Fruit fly (Drosophila melanogaster) whole organism, embryonic: ENCODE data around the gene CG3224.

Experiments used
- CG10147 ChIP-seq: fragments of 200-800 bp; sonication (Bioruptor generic); optimal IDR thresholded peaks from 2 replicates; lab custom pipeline; 2019; ENCODE audit warnings: missing biosample characterization, mild to moderate bottlenecking, missing genetic modification characterization, moderate library complexity
- CG11093 ChIP-seq: fragments of 200-800 bp; sonication (Bioruptor generic); IDR thresholded peaks from 3 replicates; pipeline ENCODE4 v1.3.6; 2022; ENCODE audit warnings: missing biosample characterization, missing genetic modification characterization
- CG12155 ChIP-seq: fragments of 200-800 bp; sonication (Bioruptor generic); optimal IDR thresholded peaks from 3 replicates; lab custom pipeline; 2016; ENCODE audit warnings: missing biosample characterization, missing genetic modification characterization
- CG13296 ChIP-seq: fragments of 200-800 bp; sonication (Bioruptor generic); optimal IDR thresholded peaks from 3 replicates; lab custom pipeline; 2018; ENCODE audit warnings: missing biosample characterization, mild to moderate bottlenecking, missing genetic modification characterization
- CG18262 ChIP-seq: fragments of 200-800 bp; optimal IDR thresholded peaks from 3 replicates; lab custom pipeline; 2019; ENCODE audit warnings: missing biosample characterization, mild to moderate bottlenecking, missing genetic modification characterization, moderate library complexity
- CG2116 ChIP-seq: fragments of 200-800 bp; sonication (Bioruptor generic); optimal IDR thresholded peaks from 3 replicates; lab custom pipeline; 2018; ENCODE audit warnings: missing biosample characterization, mild to moderate bottlenecking, missing genetic modification characterization
- CG2120 ChIP-seq: fragments of 200-800 bp; sonication (Bioruptor generic); optimal IDR thresholded peaks from 3 replicates; lab custom pipeline; 2016; ENCODE audit warnings: missing biosample characterization, missing genetic modification characterization
- CG2678 ChIP-seq: fragments of 200-800 bp; sonication (Bioruptor generic); optimal IDR thresholded peaks from 3 replicates; lab custom pipeline; 2019; ENCODE audit warnings: missing biosample characterization, mild to moderate bottlenecking, missing genetic modification characterization, moderate library complexity
- CG31224 ChIP-seq: fragments of 200-800 bp; sonication (Bioruptor generic); IDR thresholded peaks from 2 replicates; pipeline ENCODE4 v1.3.6; 2022; ENCODE audit warnings: missing biosample characterization, missing genetic modification characterization
- CG34376 ChIP-seq: fragments of 200-800 bp; sonication (Bioruptor generic); optimal IDR thresholded peaks from 2 replicates; lab custom pipeline; 2018; ENCODE audit warnings: missing biosample characterization, mild to moderate bottlenecking, missing genetic modification characterization
- CG7271 ChIP-seq: fragments of 200-800 bp; sonication (Bioruptor generic); optimal IDR thresholded peaks from 2 replicates; lab custom pipeline; 2018; ENCODE audit warnings: missing biosample characterization, mild to moderate bottlenecking, missing genetic modification characterization, moderate library complexity
- CG9817 ChIP-seq: fragments of 200-800 bp; sonication (Bioruptor generic); optimal IDR thresholded peaks from 2 replicates; lab custom pipeline; 2018; ENCODE audit warnings: missing biosample characterization, mild to moderate bottlenecking, missing genetic modification characterization, moderate library complexity
- CTCF ChIP-seq: fragments of 200-800 bp; sonication (Bioruptor generic); optimal IDR thresholded peaks from 2 replicates; lab custom pipeline; 2017; ENCODE audit warnings: missing biosample characterization, mild to moderate bottlenecking, missing genetic modification characterization, moderate library complexity
- CkIIα-i1 ChIP-seq: fragments of 200-800 bp; sonication (Bioruptor generic); IDR thresholded peaks from 2 replicates; pipeline ENCODE4 v1.3.6; 2022; ENCODE audit warnings: missing biosample characterization, missing genetic modification characterization
- Dbx ChIP-seq: fragments of 200-800 bp; sonication (Bioruptor generic); IDR thresholded peaks from 3 replicates; pipeline ENCODE4 v1.3.6; 2022; ENCODE audit warnings: missing biosample characterization, missing genetic modification characterization
- Dll ChIP-seq: fragments of 200-800 bp; sonication (Bioruptor generic); IDR thresholded peaks from 4 replicates; pipeline ENCODE4 v1.3.6; 2022; ENCODE audit warnings: missing biosample characterization, missing genetic modification characterization; ENCODE audit not compliant: partially characterized antibody
- E2f2 ChIP-seq: fragments of 200-800 bp; sonication (Bioruptor generic); IDR thresholded peaks from 2 replicates; pipeline ENCODE4 v1.3.6; 2022; ENCODE audit warnings: missing biosample characterization, missing genetic modification characterization
- Ets97D ChIP-seq: fragments of 200-800 bp; sonication (Bioruptor generic); optimal IDR thresholded peaks from 3 replicates; lab custom pipeline; 2016; ENCODE audit warnings: missing biosample characterization, missing genetic modification characterization
- HmgZ ChIP-seq: fragments of 200-800 bp; sonication (Bioruptor generic); optimal IDR thresholded peaks from 2 replicates; lab custom pipeline; 2018; ENCODE audit warnings: missing biosample characterization, mild to moderate bottlenecking, missing genetic modification characterization
- Hmr ChIP-seq: fragments of 200-800 bp; sonication (Bioruptor generic); optimal IDR thresholded peaks from 3 replicates; lab custom pipeline; 2017; ENCODE audit warnings: mild to moderate bottlenecking, missing biosample characterization, missing genetic modification reagents, missing genetic modification characterization
- Lim3 ChIP-seq: fragments of 200-800 bp; sonication (Bioruptor generic); IDR thresholded peaks from 2 replicates; pipeline ENCODE4 v1.3.6; 2022; ENCODE audit warnings: missing biosample characterization, missing genetic modification characterization
- MBD-R2 ChIP-seq: fragments of 200-800 bp; sonication (Bioruptor generic); IDR thresholded peaks from 2 replicates; pipeline ENCODE4 v1.3.6; 2022; ENCODE audit warnings: missing biosample characterization, missing genetic modification characterization
- MESR4 ChIP-seq: fragments of 200-800 bp; sonication (Bioruptor generic); optimal IDR thresholded peaks from 2 replicates; lab custom pipeline; 2018; ENCODE audit warnings: missing biosample characterization, mild to moderate bottlenecking, missing genetic modification characterization, moderate library complexity
- Ptx1 ChIP-seq: fragments of 200-800 bp; sonication (Bioruptor generic); IDR thresholded peaks from 2 replicates; pipeline ENCODE4 v1.3.6; 2022; ENCODE audit warnings: missing biosample characterization, missing genetic modification characterization
- Six4 ChIP-seq: fragments of 200-800 bp; sonication (Bioruptor generic); optimal IDR thresholded peaks from 2 replicates; lab custom pipeline; 2016; ENCODE audit warnings: missing biosample characterization, missing genetic modification characterization
- Xrp1 ChIP-seq: fragments of 200-800 bp; sonication (Bioruptor generic); IDR thresholded peaks from 2 replicates; pipeline ENCODE4 v1.3.6; 2022; ENCODE audit warnings: missing biosample characterization, missing genetic modification characterization
- ase ChIP-seq: fragments of 200-800 bp; sonication (Bioruptor generic); IDR thresholded peaks from 3 replicates; pipeline ENCODE4 v1.3.6; 2022; ENCODE audit warnings: missing biosample characterization, missing genetic modification characterization
- bcd ChIP-seq: fragments of 200-800 bp; sonication (Bioruptor generic); optimal IDR thresholded peaks from 2 replicates; lab custom pipeline; 2017; ENCODE audit warnings: missing biosample characterization, mild to moderate bottlenecking, missing genetic modification characterization
- bigmax ChIP-seq: fragments of 200-800 bp; sonication (Bioruptor generic); optimal IDR thresholded peaks from 2 replicates; lab custom pipeline; 2018; ENCODE audit warnings: missing biosample characterization, mild to moderate bottlenecking, missing genetic modification characterization
- bsh ChIP-seq, 2 experiments: fragments of 200-800 bp; sonication (Bioruptor generic); optimal IDR thresholded peaks; 2 replicates each; lab custom pipeline; 2017 to 2018; ENCODE audit warnings: mild to moderate bottlenecking in 2 of 2, missing biosample characterization in 2 of 2, missing genetic modification characterization in 2 of 2, moderate library complexity in 1 of 2
- caup ChIP-seq: fragments of 200-800 bp; sonication (Bioruptor generic); optimal IDR thresholded peaks from 3 replicates; lab custom pipeline; 2017; ENCODE audit warnings: missing biosample characterization, mild to moderate bottlenecking, missing genetic modification characterization, moderate library complexity; ENCODE audit not compliant: severe bottlenecking
- chif ChIP-seq, 2 experiments: fragments of 200-800 bp; sonication (Bioruptor generic); optimal IDR thresholded peaks; 3 replicates each; lab custom pipeline; 2016; ENCODE audit warnings: missing biosample characterization in 2 of 2, missing genetic modification characterization in 2 of 2
- exex ChIP-seq: fragments of 200-800 bp; sonication (Bioruptor generic); optimal IDR thresholded peaks from 4 replicates; lab custom pipeline; 2018; ENCODE audit warnings: missing biosample characterization, mild to moderate bottlenecking, missing genetic modification characterization, moderate library complexity
- fru ChIP-seq: fragments of >200 bp; optimal IDR thresholded peaks from 2 replicates; lab custom pipeline; 2017
- hkb ChIP-seq, 2 experiments: fragments of 200-800 bp in 1 of 2; fragments of >200 bp in 1 of 2; sonication (Bioruptor generic) in 1 of 2; IDR thresholded peaks in 1 of 2; optimal IDR thresholded peaks in 1 of 2; 2 replicates each; pipeline versions ENCODE4 v1.3.6 to Lab custom; 2017 to 2022; ENCODE audit warnings: missing biosample characterization in 1 of 2, missing genetic modification characterization in 1 of 2
- jumu ChIP-seq: fragments of 200-800 bp; sonication (Bioruptor generic); optimal IDR thresholded peaks from 3 replicates; lab custom pipeline; 2016; ENCODE audit warnings: missing biosample characterization, missing genetic modification characterization
- lab ChIP-seq: fragments of 200-800 bp; sonication (Bioruptor generic); optimal IDR thresholded peaks from 3 replicates; lab custom pipeline; 2017; ENCODE audit warnings: missing biosample characterization, missing genetic modification characterization, mild to moderate bottlenecking, moderate library complexity, missing genetic modification reagents
- onecut ChIP-seq: fragments of 200-800 bp; sonication (Bioruptor generic); IDR thresholded peaks from 2 replicates; pipeline ENCODE4 v1.3.6; 2022; ENCODE audit warnings: missing biosample characterization, missing genetic modification characterization
- otp ChIP-seq: fragments of 200-800 bp; sonication (Bioruptor generic); IDR thresholded peaks from 3 replicates; pipeline ENCODE4, ENCODE4 v1.3.6; 2022; ENCODE audit warnings: missing biosample characterization, missing genetic modification characterization
- phol ChIP-seq: fragments of 200-800 bp; sonication (Bioruptor generic); optimal IDR thresholded peaks from 3 replicates; lab custom pipeline; 2018; ENCODE audit warnings: missing biosample characterization, mild to moderate bottlenecking, missing genetic modification characterization, moderate library complexity
- repo ChIP-seq: fragments of 200-800 bp; sonication (Bioruptor generic); optimal IDR thresholded peaks from 2 replicates; lab custom pipeline; 2016; ENCODE audit warnings: missing biosample characterization, missing genetic modification characterization
- sd ChIP-seq: fragments of 200-800 bp; sonication (Bioruptor generic); optimal IDR thresholded peaks from 3 replicates; lab custom pipeline; 2018; ENCODE audit warnings: missing biosample characterization, mild to moderate bottlenecking, missing genetic modification characterization, moderate library complexity
- seq ChIP-seq: fragments of 200-800 bp; sonication (Bioruptor generic); IDR thresholded peaks from 2 replicates; pipeline ENCODE4 v1.3.6; 2022; ENCODE audit warnings: missing biosample characterization, missing genetic modification characterization
- sob ChIP-seq: fragments of 200-800 bp; sonication (Bioruptor generic); IDR thresholded peaks from 2 replicates; pipeline ENCODE4 v1.3.6; 2022; ENCODE audit warnings: missing biosample characterization, missing genetic modification characterization
- sqz ChIP-seq: fragments of 200-800 bp; sonication (Bioruptor generic); optimal IDR thresholded peaks from 3 replicates; lab custom pipeline; 2018; ENCODE audit warnings: missing biosample characterization, mild to moderate bottlenecking, missing genetic modification characterization
- tna ChIP-seq: fragments of 200-800 bp; sonication (Bioruptor generic); IDR thresholded peaks from 2 replicates; pipeline ENCODE4 v1.3.6; 2022; ENCODE audit warnings: missing biosample characterization, missing genetic modification characterization; ENCODE audit not compliant: partially characterized antibody
- wdn ChIP-seq: fragments of 200-800 bp; sonication (Bioruptor generic); IDR thresholded peaks from 2 replicates; pipeline ENCODE4 v1.3.6; 2022; ENCODE audit warnings: missing biosample characterization, missing genetic modification characterization
- wek ChIP-seq: fragments of 200-800 bp; sonication (Bioruptor generic); optimal IDR thresholded peaks from 3 replicates; lab custom pipeline; 2018; ENCODE audit warnings: missing biosample characterization, mild to moderate bottlenecking, missing genetic modification characterization, moderate library complexity
- wor ChIP-seq: fragments of 200-800 bp; sonication (Bioruptor generic); IDR thresholded peaks from 2 replicates; pipeline ENCODE4 v1.3.6; 2022; ENCODE audit warnings: missing biosample characterization, missing genetic modification characterization
- zf30C ChIP-seq: fragments of 200-800 bp; sonication (Bioruptor generic); optimal IDR thresholded peaks from 3 replicates; lab custom pipeline; 2018; ENCODE audit warnings: missing biosample characterization, mild to moderate bottlenecking, missing genetic modification characterization

CG3224 gene

dm6 chrX:6698248-6698812, 37.1 kb upstream of the CG3224 start, which contains the start of gene CG14440:
Gene CG14440 (minus strand): TSS chrX:6698567.
- TF ChIP-seq CG2116 (GFP tag; lab: Kevin White, UChicago) (peak; percentile 24), Dll (GFP tag; lab: Robert Waterston, UW) (no peak), Ets97D (GFP tag; lab: Kevin White, UChicago) (peak; percentile 4), sqz (peak; percentile 67), bigmax (GFP tag; lab: Kevin White, UChicago) (no peak), tna (GFP tag; lab: Robert Waterston, UW) (0 out of 2 replicates have a peak, but pooled peaks have one; percentile 27), Six4 (GFP tag; lab: Kevin White, UChicago) (no peak), sd (tag; lab: Kevin White, UChicago) (peak; percentile 37), CTCF (GFP tag; lab: Kevin White, UChicago) (peak; percentile 81), otp (0 out of 3 replicates have a peak, but pooled peaks have one; percentile 43), CG18262 (tag; lab: Kevin White, UChicago) (no peak), CG34376 (GFP tag; lab: Kevin White, UChicago) (peak; percentile 33), CG2120 (no peak), CkIIα-i1 (GFP tag; lab: Robert Waterston, UW) (no peak), CG31224 (no peak), CG12155 (peak; percentile 81), bcd (GFP tag; lab: Kevin White, UChicago) (no peak), jumu (GFP tag; lab: Kevin White, UChicago) (no peak), chif (GFP tag; optimal IDR thresholded peaks at IDR 0.05; lab: Kevin White, UChicago) (no peak), HmgZ (peak; percentile 45), phol (no peak), MBD-R2 (GFP tag; lab: Robert Waterston, UW) (peak; percentile 39), CG2678 (peak; percentile 23), Hmr (GFP tag; lab: Kevin White, UChicago) (peak; percentile 18), wek (peak; percentile 15), Xrp1 (GFP tag; lab: Robert Waterston, UW) (0 out of 2 replicates have a peak, but pooled peaks have one; percentile 7), CG11093 (GFP tag; lab: Robert Waterston, UW) (no peak), Ptx1 (GFP tag; lab: Robert Waterston, UW) (no peak), CG7271 (no peak), E2f2 (GFP tag; lab: Robert Waterston, UW) (peak; percentile 38), wdn (no peak), CG13296 (GFP tag; lab: Kevin White, UChicago) (peak; percentile 48), CG10147 (peak; percentile 12), sob (GFP tag; lab: Robert Waterston, UW) (peak; percentile 18; the same call in 1 of the 2 replicates), MESR4 (GFP tag; lab: Kevin White, UChicago) (peak; percentile 50), zf30C (GFP tag; lab: Kevin White, UChicago) (no peak), ase (no peak), CG9817 (tag; lab: Kevin White, UChicago) (no peak), hkb (optimal IDR thresholded peaks at IDR 0.05; lab: Kevin White, UChicago) (no peak), hkb (GFP tag; IDR thresholded peaks at IDR 0.05; lab: Robert Waterston, UW) (peak; percentile 40; the same call in 1 of the 2 replicates), repo (GFP tag; lab: Kevin White, UChicago) (no peak), Dbx (GFP tag; lab: Robert Waterston, UW) (no peak), fru (lab: Kevin White, UChicago) (no peak), bsh (GFP tag; optimal IDR thresholded peaks at IDR 0.05; lab: Kevin White, UChicago) (peak in 1 of 2 experiments; percentile 7), exex (peak; percentile 45), wor (GFP tag; lab: Robert Waterston, UW) (no peak), onecut (peak; percentile 90), caup (GFP tag; lab: Kevin White, UChicago) (peak; percentile 28), Lim3 (GFP tag; lab: Robert Waterston, UW) (no peak), seq (GFP tag; lab: Robert Waterston, UW) (peak; percentile 35; the same call in 1 of the 2 replicates), lab (no peak)
